Worm (Caenorhabditis elegans) whole organism, late embryonic: ENCODE results near the gene mrps-7.

Experiments
- T23F11.4 ChIP-seq: fragments of 200-800 bp; sonication (Bioruptor generic); optimal IDR thresholded peaks from 2 replicates; lab custom pipeline; 2018; ENCODE audit warnings: mild to moderate bottlenecking, missing genetic modification characterization, missing compliant biosample characterization
- ama-1 ChIP-seq: fragments of 150-350 bp; optimal IDR thresholded peaks from 2 replicates; lab custom pipeline; 2014
- ceh-45 ChIP-seq: fragments of 200-800 bp; sonication (Bioruptor generic); IDR thresholded peaks from 2 replicates; pipeline ENCODE4 v1.3.6; 2022; ENCODE audit warnings: missing genetic modification reagents, missing genetic modification characterization, missing compliant biosample characterization
- ets-4 ChIP-seq: sonication (generic microtip); optimal IDR thresholded peaks from 2 replicates; lab custom pipeline; 2016; ENCODE audit warnings: missing genetic modification characterization, missing compliant biosample characterization
- unc-55 ChIP-seq: sonication (generic microtip); optimal IDR thresholded peaks from 2 replicates; lab custom pipeline; 2017; ENCODE audit warnings: missing biosample characterization, missing genetic modification reagents, missing genetic modification characterization

- no peak for TF ChIP-seq unc-55 (GFP tag; lab: Kevin White, UChicago)
- TF ChIP-seq ceh-45 (GFP tag; lab: Robert Waterston, UW) = no peak
- TF ChIP-seq ets-4 = no peak
- TF ChIP-seq ama-1 = peak; percentile 13
- no peak for TF ChIP-seq T23F11.4 (GFP tag; lab: Kevin White, UChicago)
Observed at ce11 chrIV:14790579-14790978, 23.0 kb upstream of the mrps-7 start.
